Fruit fly (Drosophila melanogaster) whole organism, embryonic: ENCODE measurements around the gene Polr3E.

Experiments
- Asciz ChIP-seq: fragments of 200-800 bp; sonication (Bioruptor generic); optimal IDR thresholded peaks from 2 replicates; lab custom pipeline; 2017; ENCODE audit warnings: missing biosample characterization, mild to moderate bottlenecking, missing genetic modification characterization, missing genetic modification reagents
- Awh ChIP-seq: fragments of 200-800 bp; sonication (Bioruptor generic); IDR thresholded peaks from 2 replicates; pipeline ENCODE4, ENCODE4 v1.3.6; 2022; ENCODE audit warnings: missing biosample characterization, missing genetic modification characterization
- Bgb ChIP-seq: fragments of 200-800 bp; sonication (Bioruptor generic); IDR thresholded peaks from 2 replicates; pipeline ENCODE4 v1.3.6; 2022; ENCODE audit warnings: missing biosample characterization, missing genetic modification characterization; ENCODE audit not compliant: partially characterized antibody
- C15 ChIP-seq: fragments of 200-800 bp; sonication (Bioruptor generic); IDR thresholded peaks from 3 replicates; pipeline ENCODE4 v1.3.6; 2022; ENCODE audit warnings: missing biosample characterization, missing genetic modification characterization
- CG12071 ChIP-seq: fragments of 200-800 bp; sonication (Bioruptor generic); optimal IDR thresholded peaks from 3 replicates; lab custom pipeline; 2018; ENCODE audit warnings: missing biosample characterization, mild to moderate bottlenecking, missing genetic modification characterization
- CG12104 ChIP-seq: fragments of 200-800 bp; sonication (Bioruptor generic); optimal IDR thresholded peaks from 3 replicates; lab custom pipeline; 2016; ENCODE audit warnings: missing biosample characterization, missing genetic modification characterization
- CG12155 ChIP-seq: fragments of 200-800 bp; sonication (Bioruptor generic); optimal IDR thresholded peaks from 3 replicates; lab custom pipeline; 2016; ENCODE audit warnings: missing biosample characterization, missing genetic modification characterization
- CG12299 ChIP-seq: fragments of 200-800 bp; sonication (Bioruptor generic); optimal IDR thresholded peaks from 2 replicates; lab custom pipeline; 2018; ENCODE audit warnings: missing biosample characterization, mild to moderate bottlenecking, missing genetic modification characterization
- CG1603 ChIP-seq: fragments of 200-800 bp; sonication (Bioruptor generic); optimal IDR thresholded peaks from 2 replicates; lab custom pipeline; 2019; ENCODE audit warnings: missing biosample characterization, mild to moderate bottlenecking, missing genetic modification characterization, moderate library complexity
- CG18476 ChIP-seq: fragments of 200-800 bp; sonication (Bioruptor generic); optimal IDR thresholded peaks from 2 replicates; lab custom pipeline; 2016; ENCODE audit warnings: missing biosample characterization, mild to moderate bottlenecking, missing genetic modification characterization
- CG2199 ChIP-seq: fragments of 200-800 bp; sonication (Bioruptor generic); IDR thresholded peaks from 3 replicates; pipeline ENCODE4 v1.3.6; 2022; ENCODE audit warnings: missing biosample characterization, missing genetic modification characterization
- CG2712 ChIP-seq: fragments of 200-800 bp; optimal IDR thresholded peaks from 3 replicates; lab custom pipeline; 2019; ENCODE audit warnings: missing biosample characterization, mild to moderate bottlenecking, missing genetic modification characterization, moderate library complexity
- CG3847 ChIP-seq: fragments of 200-800 bp; sonication (Bioruptor generic); IDR thresholded peaks from 2 replicates; pipeline ENCODE4 v1.3.6; 2022; ENCODE audit warnings: missing biosample characterization, missing genetic modification characterization
- CG4360 ChIP-seq: fragments of 200-800 bp; sonication (Bioruptor generic); IDR thresholded peaks from 2 replicates; pipeline ENCODE4 v1.3.6; 2022; ENCODE audit warnings: missing biosample characterization, missing genetic modification characterization
- CG4854 ChIP-seq: fragments of 200-800 bp; sonication (Bioruptor generic); optimal IDR thresholded peaks from 2 replicates; lab custom pipeline; 2016; ENCODE audit warnings: missing biosample characterization, missing genetic modification characterization, inconsistent platforms
- CG6254 ChIP-seq: fragments of 200-800 bp; sonication (Bioruptor generic); optimal IDR thresholded peaks from 3 replicates; lab custom pipeline; 2017; ENCODE audit warnings: mild to moderate bottlenecking, missing biosample characterization, missing genetic modification reagents, missing genetic modification characterization
- CG6689 ChIP-seq: fragments of 200-800 bp; sonication (Bioruptor generic); IDR thresholded peaks from 2 replicates; pipeline ENCODE4 v1.3.6; 2022; ENCODE audit warnings: missing biosample characterization, missing genetic modification characterization
- CG9727 ChIP-seq: fragments of 200-800 bp; sonication (Bioruptor generic); optimal IDR thresholded peaks from 3 replicates; lab custom pipeline; 2017; ENCODE audit warnings: missing biosample characterization, mild to moderate bottlenecking, missing genetic modification characterization
- Dip2 ChIP-seq: fragments of 200-800 bp; sonication (Bioruptor generic); IDR thresholded peaks from 2 replicates; pipeline ENCODE4 v1.3.6; 2022; ENCODE audit warnings: missing biosample characterization, missing genetic modification characterization
- Dp ChIP-seq: fragments of 200-800 bp; sonication (Bioruptor generic); optimal IDR thresholded peaks from 2 replicates; lab custom pipeline; 2018; ENCODE audit warnings: missing biosample characterization, mild to moderate bottlenecking, missing genetic modification characterization, moderate library complexity
- Eip74EF ChIP-seq, 2 experiments: fragments of 200-800 bp in 1 of 2; fragments of >200 bp in 1 of 2; sonication (Bioruptor generic) in 1 of 2; optimal IDR thresholded peaks; 2 replicates each; lab custom pipeline; 2017 to 2019; ENCODE audit warnings: missing biosample characterization in 2 of 2, missing genetic modification characterization in 2 of 2, mild to moderate bottlenecking in 1 of 2, moderate library complexity in 1 of 2
- Fer3 ChIP-seq: fragments of 200-800 bp; sonication (Bioruptor generic); optimal IDR thresholded peaks from 2 replicates; lab custom pipeline; 2018; ENCODE audit warnings: missing biosample characterization, mild to moderate bottlenecking, missing genetic modification characterization, moderate library complexity
- NC2α ChIP-seq: fragments of 200-800 bp; sonication (Bioruptor generic); optimal IDR thresholded peaks from 2 replicates; lab custom pipeline; 2016; ENCODE audit warnings: missing biosample characterization, missing genetic modification characterization
- Nf-YB ChIP-seq: fragments of 200-800 bp; sonication (Bioruptor generic); optimal IDR thresholded peaks from 3 replicates; lab custom pipeline; 2019; ENCODE audit warnings: missing biosample characterization, mild to moderate bottlenecking, missing genetic modification characterization, moderate library complexity
- Oli ChIP-seq: fragments of 200-800 bp; sonication (Bioruptor generic); optimal IDR thresholded peaks from 2 replicates; lab custom pipeline; 2018; ENCODE audit warnings: missing biosample characterization, mild to moderate bottlenecking, missing genetic modification characterization, moderate library complexity
- Poxn ChIP-seq: fragments of 200-800 bp; sonication (Bioruptor generic); IDR thresholded peaks from 2 replicates; pipeline ENCODE4 v1.3.6; 2022; ENCODE audit warnings: missing biosample characterization, missing genetic modification characterization
- Trl ChIP-seq, 3 experiments: fragments of >200 bp in 2 of 3; fragments of 200-800 bp in 1 of 3; sonication (Bioruptor generic) in 1 of 3; optimal IDR thresholded peaks; 2 replicates in 1 of 3; 3 replicates in 2 of 3; lab custom pipeline; 2016 to 2017; ENCODE audit warnings: missing biosample characterization in 1 of 3, missing genetic modification characterization in 1 of 3
- Xrp1 ChIP-seq: fragments of 200-800 bp; sonication (Bioruptor generic); IDR thresholded peaks from 2 replicates; pipeline ENCODE4 v1.3.6; 2022; ENCODE audit warnings: missing biosample characterization, missing genetic modification characterization
- ac ChIP-seq: fragments of 200-800 bp; sonication (Bioruptor generic); optimal IDR thresholded peaks from 3 replicates; lab custom pipeline; 2017; ENCODE audit warnings: missing biosample characterization, mild to moderate bottlenecking, missing genetic modification characterization
- chinmo ChIP-seq: fragments of 200-800 bp; sonication (Bioruptor generic); IDR thresholded peaks from 4 replicates; pipeline ENCODE4 v1.3.6; 2022; ENCODE audit warnings: missing biosample characterization, missing genetic modification characterization; ENCODE audit not compliant: partially characterized antibody
- ewg ChIP-seq: fragments of 200-800 bp; sonication (Bioruptor generic); optimal IDR thresholded peaks from 3 replicates; lab custom pipeline; 2017; ENCODE audit warnings: mild to moderate bottlenecking, missing biosample characterization, missing genetic modification reagents, missing genetic modification characterization
- gce ChIP-seq: fragments of 200-800 bp; sonication (Bioruptor generic); IDR thresholded peaks from 3 replicates; pipeline ENCODE4 v1.3.6; 2022; ENCODE audit warnings: missing biosample characterization, missing genetic modification characterization
- grau ChIP-seq: fragments of 200-800 bp; optimal IDR thresholded peaks from 3 replicates; lab custom pipeline; 2019; ENCODE audit warnings: missing biosample characterization, mild to moderate bottlenecking, missing genetic modification characterization, moderate library complexity
- hb ChIP-seq: fragments of 200-800 bp; sonication (Bioruptor generic); IDR thresholded peaks from 3 replicates; pipeline ENCODE4 v1.3.6; 2022; ENCODE audit warnings: missing biosample characterization, missing genetic modification characterization; ENCODE audit not compliant: partially characterized antibody
- lilli ChIP-seq: fragments of 200-800 bp; sonication (Bioruptor generic); optimal IDR thresholded peaks from 3 replicates; lab custom pipeline; 2016; ENCODE audit warnings: missing biosample characterization, missing genetic modification characterization
- nerfin-1 ChIP-seq: fragments of 200-800 bp; sonication (Bioruptor generic); optimal IDR thresholded peaks from 3 replicates; lab custom pipeline; 2019; ENCODE audit warnings: missing biosample characterization, mild to moderate bottlenecking, missing genetic modification characterization, moderate library complexity
- p53 ChIP-seq: fragments of 200-800 bp; sonication (Bioruptor generic); optimal IDR thresholded peaks from 2 replicates; lab custom pipeline; 2016; ENCODE audit warnings: missing biosample characterization, missing genetic modification characterization
- pan ChIP-seq, 4 experiments: fragments of >200 bp in 3 of 4; fragments of 200-800 bp in 1 of 4; sonication (Bioruptor generic) in 1 of 4; optimal IDR thresholded peaks in 3 of 4; IDR thresholded peaks in 1 of 4; 2 replicates each; pipeline versions ENCODE4 v1.3.6 to Lab custom; 2017 to 2022; ENCODE audit warnings: missing biosample characterization in 2 of 4, missing genetic modification characterization in 2 of 4, mixed read lengths in 1 of 4
- sd ChIP-seq: fragments of 200-800 bp; sonication (Bioruptor generic); optimal IDR thresholded peaks from 3 replicates; lab custom pipeline; 2018; ENCODE audit warnings: missing biosample characterization, mild to moderate bottlenecking, missing genetic modification characterization, moderate library complexity
- sens ChIP-seq: fragments of 200-800 bp; sonication (Bioruptor generic); peaks from one replicate; lab custom pipeline; 2016; ENCODE audit warnings: missing biosample characterization, missing genetic modification characterization
- so ChIP-seq: fragments of 200-800 bp; sonication (Bioruptor generic); IDR thresholded peaks from 3 replicates; pipeline ENCODE4 v1.3.6; 2022; ENCODE audit warnings: missing biosample characterization, missing genetic modification characterization
- sr ChIP-seq: fragments of 200-800 bp; sonication (Bioruptor generic); IDR thresholded peaks from 3 replicates; pipeline ENCODE4 v1.3.6; 2022; ENCODE audit warnings: missing biosample characterization, missing genetic modification characterization
- tll ChIP-seq, 2 experiments: fragments of 200-800 bp in 1 of 2; fragments of >200 bp in 1 of 2; sonication (Bioruptor generic) in 1 of 2; optimal IDR thresholded peaks; 2 replicates each; lab custom pipeline; 2017 to 2019; ENCODE audit warnings: missing biosample characterization in 2 of 2, missing genetic modification characterization in 2 of 2, mild to moderate bottlenecking in 1 of 2, moderate library complexity in 1 of 2
- vvl ChIP-seq: fragments of 200-800 bp; sonication (Bioruptor generic); IDR thresholded peaks from 2 replicates; pipeline ENCODE4 v1.3.6; 2022; ENCODE audit warnings: missing biosample characterization, missing genetic modification characterization
- wdn ChIP-seq: fragments of 200-800 bp; sonication (Bioruptor generic); IDR thresholded peaks from 2 replicates; pipeline ENCODE4 v1.3.6; 2022; ENCODE audit warnings: missing biosample characterization, missing genetic modification characterization
- zen2 ChIP-seq: fragments of 200-800 bp; sonication (Bioruptor generic); IDR thresholded peaks from 3 replicates; pipeline ENCODE4 v1.3.6; 2022; ENCODE audit warnings: missing biosample characterization, missing genetic modification characterization; ENCODE audit not compliant: partially characterized antibody

Gene Polr3E

DNA sequence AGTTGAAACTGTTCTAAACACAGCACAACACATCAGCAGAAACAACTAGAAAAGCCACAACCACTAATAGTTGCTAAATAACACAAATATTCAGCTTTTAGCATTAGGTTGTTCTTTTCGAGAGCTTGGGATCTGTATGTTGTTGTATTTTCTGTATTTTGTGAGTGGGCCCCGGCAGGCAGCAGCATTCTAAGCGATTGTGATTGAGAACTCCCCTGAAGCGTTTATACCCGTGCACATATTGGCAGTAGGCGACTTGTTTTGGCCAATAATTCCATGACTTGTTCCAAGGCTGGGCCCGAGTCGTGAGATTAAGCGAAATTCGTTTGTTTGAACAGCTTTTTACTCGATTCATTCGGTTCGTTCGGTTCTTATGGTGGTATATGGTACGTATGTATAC lies 30.3 kb downstream of the Polr3E start (continued):
- TF ChIP-seq CG9727 (GFP tag; lab: Kevin White, UChicago), result no peak
- TF ChIP-seq tll (GFP tag; optimal IDR thresholded peaks at IDR 0.05; lab: Kevin White, UChicago), result no peak
- TF ChIP-seq ac, result no peak
- no peak for TF ChIP-seq zen2
- TF ChIP-seq CG2712 (tag; lab: Kevin White, UChicago), result no peak
- TF ChIP-seq CG3847 (GFP tag; lab: Robert Waterston, UW), result no peak
- 0 out of 4 replicates have a peak, but pooled peaks have one; percentile 52 for TF ChIP-seq chinmo (GFP tag; lab: Robert Waterston, UW)
- TF ChIP-seq Fer3, result no peak
- TF ChIP-seq Dip2 (GFP tag; lab: Robert Waterston, UW), result no peak
- TF ChIP-seq CG6689, result no peak
- TF ChIP-seq Trl (optimal IDR thresholded peaks at IDR 0.05; lab: Kevin White, UChicago), result no peak
- no peak for TF ChIP-seq Trl (GFP tag; optimal IDR thresholded peaks at IDR 0.05; lab: Kevin White, UChicago)
- TF ChIP-seq NC2α (GFP tag; lab: Kevin White, UChicago), result no peak
- no peak for TF ChIP-seq CG12104 (GFP tag; lab: Kevin White, UChicago)
- TF ChIP-seq hb (GFP tag; lab: Robert Waterston, UW), result no peak
- no peak for TF ChIP-seq CG12155
- no peak for TF ChIP-seq CG4360 (GFP tag; lab: Robert Waterston, UW)

DNA sequence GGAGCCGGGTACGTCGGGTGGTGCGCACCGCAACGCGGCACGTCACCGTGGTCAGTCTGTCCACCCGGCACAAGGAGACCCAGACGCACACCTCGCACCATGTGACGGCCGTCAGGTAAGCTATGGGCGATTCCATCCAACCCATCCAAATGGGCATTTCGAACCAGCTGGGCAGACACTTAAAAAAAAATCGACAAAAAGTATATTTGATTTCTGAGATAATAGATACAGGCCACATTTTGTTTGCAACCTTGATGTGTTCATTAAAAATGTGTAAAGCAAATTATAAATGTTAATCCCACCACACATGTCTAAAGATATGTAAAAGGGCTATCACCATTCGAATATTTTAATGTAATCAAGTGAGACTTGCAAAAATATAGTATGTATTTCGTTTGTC lies 33.0 kb downstream of the Polr3E start:
- TF ChIP-seq gce (GFP tag; lab: Robert Waterston, UW) (0 out of 3 replicates have a peak, but pooled peaks have one; percentile 23), CG6254 (GFP tag; lab: Kevin White, UChicago) (no peak), vvl (peak; percentile 42), sd (no peak), sr (GFP tag; lab: Robert Waterston, UW) (0 out of 3 replicates have a peak, but pooled peaks have one; percentile 6), Dp (GFP tag; lab: Kevin White, UChicago) (no peak), nerfin-1 (tag; lab: Kevin White, UChicago) (no peak), CG4854 (GFP tag; lab: Kevin White, UChicago) (no peak), C15 (GFP tag; lab: Robert Waterston, UW) (0 out of 3 replicates have a peak, but pooled peaks have one; percentile 19), Xrp1 (0 out of 2 replicates have a peak, but pooled peaks have one; percentile 8), sens (GFP tag; lab: Kevin White, UChicago) (peak; percentile 65), Oli (no peak), Awh (GFP tag; lab: Robert Waterston, UW) (peak; percentile 63; the same call in 1 of the 2 replicates), so (GFP tag; lab: Robert Waterston, UW) (0 out of 3 replicates have a peak, but pooled peaks have one; percentile 4), pan (optimal IDR thresholded peaks at IDR 0.05; lab: Kevin White, UChicago) (no peak), pan (GFP tag; optimal IDR thresholded peaks at IDR 0.05 in 1 of 2, IDR thresholded peaks at IDR 0.05 in 1 of 2) (peak in 1 of 2 experiments; percentile 10)

dm6 chr3L:21065212-21065902 lies 33.7 kb downstream of the Polr3E start, which contains the start of gene CG43072:
CG43072 (plus strand) TSS chr3L:21065852.
- TF ChIP-seq CG12071 (GFP tag; lab: Kevin White, UChicago) (peak; percentile 50), wdn (GFP tag; lab: Robert Waterston, UW) (no peak), CG1603 (tag; lab: Kevin White, UChicago) (peak; percentile 12), Eip74EF (GFP tag; optimal IDR thresholded peaks at IDR 0.05; lab: Kevin White, UChicago) (peak in 1 of 2 experiments; percentile 49), p53 (GFP tag; lab: Kevin White, UChicago) (no peak), lilli (GFP tag; lab: Kevin White, UChicago) (peak; percentile 9), CG12299 (tag; lab: Kevin White, UChicago) (peak; percentile 49), gce (GFP tag; lab: Robert Waterston, UW) (no peak), CG2199 (peak; percentile 61; the same call in 1 of the 3 replicates), CG18476 (GFP tag; lab: Kevin White, UChicago) (no peak), ewg (GFP tag; lab: Kevin White, UChicago) (no peak), Poxn (GFP tag; lab: Robert Waterston, UW) (no peak), Nf-YB (GFP tag; lab: Kevin White, UChicago) (peak; percentile 26), Asciz (GFP tag; lab: Kevin White, UChicago) (peak; percentile 17), grau (tag; lab: Kevin White, UChicago) (peak; percentile 27), Bgb (peak; percentile 67)
